Worm (Caenorhabditis elegans) whole organism, early embryonic: ENCODE data around the gene T26H5.10.

Source experiments
- ama-1 ChIP-seq: fragments of 150-350 bp; optimal IDR thresholded peaks from 2 replicates; lab custom pipeline; 2014
- flt-1 ChIP-seq: fragments of 200-800 bp; sonication (Bioruptor generic); IDR thresholded peaks from 2 replicates; pipeline ENCODE4 v1.3.6; 2022; ENCODE audit warnings: missing genetic modification characterization, missing compliant biosample characterization
- tbx-11 ChIP-seq: fragments of 200-800 bp; sonication (Bioruptor generic); IDR thresholded peaks from 2 replicates; pipeline ENCODE4 v1.3.6; 2022; ENCODE audit warnings: missing genetic modification characterization, missing compliant biosample characterization
- tbx-37 ChIP-seq: fragments of 200-800 bp; sonication (Bioruptor generic); conservative IDR thresholded peaks from 2 replicates; pipeline ENCODE4 v1.3.6; 2022; ENCODE audit warnings: missing genetic modification reagents, missing genetic modification characterization, missing compliant biosample characterization

- TF ChIP-seq flt-1 (no peak), ama-1 (lab: Kevin White, UChicago) (no peak), tbx-37 (no peak), tbx-11 (GFP tag; lab: Robert Waterston, UW) (no peak)
Observed at ce11 chrV:15395347-15395746, 48.3 kb downstream of the T26H5.10 start, which contains the start of gene cyb-3.
